Worm (Caenorhabditis elegans): ENCODE data around the gene F55A11.7.

DNA sequence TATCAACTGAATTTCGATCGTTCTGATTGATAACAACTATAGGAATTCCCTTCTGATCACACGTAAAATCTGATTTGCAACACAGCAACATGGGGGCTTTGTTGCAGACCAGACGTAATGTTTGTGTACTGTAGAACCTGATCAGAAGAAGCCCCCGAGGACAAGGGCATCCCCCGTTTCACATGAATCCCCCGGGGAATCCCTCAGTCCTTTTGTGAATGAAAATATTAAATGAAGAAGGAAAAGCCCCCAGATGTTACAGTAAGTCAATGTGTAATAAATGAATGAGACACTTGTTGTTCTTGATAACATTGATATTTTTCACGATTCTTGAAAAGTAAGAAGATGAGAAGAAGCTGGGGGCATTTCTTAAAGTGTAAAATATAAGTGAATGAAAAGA lies 6.9 kb upstream of the F55A11.7 start:
- no peak for TF ChIP-seq him-1 (tag; optimal IDR thresholded peaks at IDR 0.05)
- no peak for TF ChIP-seq W03F9.2 (tag; optimal IDR thresholded peaks at IDR 0.05)

Data from whole organism, L4/young adult.